Worm (Caenorhabditis elegans) whole organism, mixed stage, embryonic: ENCODE data around the gene pha-1.

ENCODE experiments used
- ceh-83 ChIP-seq: fragments of 200-800 bp; sonication (Bioruptor generic); optimal IDR thresholded peaks from 2 replicates; lab custom pipeline; 2018; ENCODE audit warnings: mild to moderate bottlenecking, missing genetic modification characterization, missing compliant biosample characterization
- lsy-2 ChIP-seq: fragments of 150-350 bp; optimal IDR thresholded peaks from 2 replicates; lab custom pipeline; 2014; ENCODE audit warnings: missing biosample characterization, missing genetic modification characterization
- mab-5 ChIP-seq: fragments of 150-350 bp; optimal IDR thresholded peaks from 2 replicates; lab custom pipeline; 2014; ENCODE audit warnings: missing biosample characterization, missing genetic modification characterization
- tbx-8 ChIP-seq: fragments of 200-800 bp; sonication (Bioruptor generic); optimal IDR thresholded peaks from 2 replicates; lab custom pipeline; 2018; ENCODE audit warnings: mild to moderate bottlenecking, missing genetic modification characterization, moderate library complexity, missing compliant biosample characterization

DNA sequence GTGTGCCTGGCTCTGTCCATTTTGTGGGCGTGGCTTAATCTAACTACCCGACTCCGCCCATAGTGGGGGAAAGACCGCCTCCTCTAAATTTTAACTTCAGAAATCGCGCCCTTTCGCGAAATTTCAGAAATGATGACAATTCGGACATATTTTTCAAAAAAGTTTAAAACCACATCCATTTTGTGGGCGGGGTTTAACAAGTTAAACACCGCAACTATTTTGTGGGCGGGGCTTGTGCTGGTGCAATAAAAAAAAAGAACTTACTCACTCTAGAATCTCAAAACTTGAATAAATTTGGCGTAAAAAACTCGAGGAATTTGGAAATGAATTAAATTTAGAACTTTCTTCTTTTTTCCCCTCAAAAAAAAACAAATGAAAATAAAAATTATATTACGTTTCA, 38.9 kb downstream of the pha-1 start:
- TF ChIP-seq tbx-8 (GFP tag; lab: Kevin White, UChicago) (no peak), lsy-2 (no peak), ceh-83 (GFP tag; lab: Kevin White, UChicago) (no peak), mab-5 (no peak)
